Worm (Caenorhabditis elegans) whole organism, L1 larva: ENCODE data around the gene moe-3.
A peak's percentile ranks its signal among the peaks of the same experiment; 100 is the strongest.

ENCODE experiments used
- C04F5.9 ChIP-seq: sonication (generic microtip); optimal IDR thresholded peaks from 2 replicates; lab custom pipeline; 2016; ENCODE audit warnings: missing genetic modification characterization, missing compliant biosample characterization
- F16B12.6 ChIP-seq: fragments of 150-350 bp; optimal IDR thresholded peaks from 2 replicates; lab custom pipeline; 2014; ENCODE audit warnings: missing biosample characterization, missing genetic modification characterization
- Y116A8C.19 ChIP-seq: sonication (generic microtip); optimal IDR thresholded peaks from 2 replicates; lab custom pipeline; 2016; ENCODE audit warnings: missing compliant biosample characterization, missing genetic modification characterization, borderline replicate concordance
- aha-1 ChIP-seq: fragments of 150-350 bp; optimal IDR thresholded peaks from 2 replicates; lab custom pipeline; 2014; ENCODE audit warnings: missing biosample characterization, missing genetic modification characterization
- alr-1 ChIP-seq: fragments of 200-800 bp; sonication (Bioruptor generic); optimal IDR thresholded peaks from 2 replicates; lab custom pipeline; 2018; ENCODE audit warnings: borderline replicate concordance, mild to moderate bottlenecking, missing genetic modification characterization, missing compliant biosample characterization
- blmp-1 ChIP-seq: fragments of 150-350 bp; optimal IDR thresholded peaks from 2 replicates; lab custom pipeline; 2014; ENCODE audit warnings: missing biosample characterization, missing genetic modification characterization
- ceh-82 ChIP-seq, 3 experiments: fragments of 150-350 bp in 1 of 3; sonication (generic microtip) in 2 of 3; optimal IDR thresholded peaks; 2 replicates each; lab custom pipeline; 2014 to 2017; ENCODE audit warnings: missing biosample characterization in 3 of 3, missing genetic modification characterization in 3 of 3
- ceh-88 ChIP-seq: fragments of 200-800 bp; sonication (Bioruptor generic); IDR thresholded peaks from 2 replicates; pipeline ENCODE4 v1.3.6; 2022; ENCODE audit warnings: missing genetic modification characterization, missing compliant biosample characterization
- ceh-90 ChIP-seq: sonication (generic microtip); optimal IDR thresholded peaks from 2 replicates; lab custom pipeline; 2016; ENCODE audit warnings: missing genetic modification characterization, missing compliant biosample characterization
- dsc-1 ChIP-seq: sonication (generic microtip); optimal IDR thresholded peaks from 2 replicates; lab custom pipeline; 2016; ENCODE audit warnings: mild to moderate bottlenecking, missing genetic modification characterization, missing compliant biosample characterization
- elt-2 ChIP-seq: sonication (generic microtip); optimal IDR thresholded peaks from 2 replicates; lab custom pipeline; 2016; ENCODE audit warnings: missing genetic modification characterization, mild to moderate bottlenecking, inconsistent platforms, missing compliant biosample characterization, missing genetic modification reagents
- ets-5 ChIP-seq: fragments of 200-800 bp; sonication (Bioruptor generic); IDR thresholded peaks from 2 replicates; pipeline ENCODE4 v1.3.6; 2022; ENCODE audit warnings: missing genetic modification characterization, missing compliant biosample characterization
- grh-1 ChIP-seq: fragments of 200-800 bp; sonication (Bioruptor generic); IDR thresholded peaks from 2 replicates; pipeline ENCODE4 v1.3.6; 2022; ENCODE audit warnings: missing genetic modification reagents, missing genetic modification characterization, missing compliant biosample characterization
- hpl-2 ChIP-seq: fragments of 150-350 bp; optimal IDR thresholded peaks from 2 replicates; lab custom pipeline; 2014; ENCODE audit warnings: missing biosample characterization, missing genetic modification reagents, missing genetic modification characterization
- irx-1 ChIP-seq: sonication (generic microtip); optimal IDR thresholded peaks from 2 replicates; lab custom pipeline; 2016; ENCODE audit warnings: missing genetic modification characterization, missing compliant biosample characterization
- isw-1 ChIP-seq: fragments of 200-800 bp; sonication (Bioruptor generic); IDR thresholded peaks from 2 replicates; pipeline ENCODE4 v1.3.6; 2022; ENCODE audit warnings: missing genetic modification characterization, missing compliant biosample characterization
- jun-1 ChIP-seq: fragments of 150-350 bp; optimal IDR thresholded peaks from 2 replicates; lab custom pipeline; 2014; ENCODE audit warnings: missing biosample characterization, missing genetic modification reagents, missing genetic modification characterization
- lin-13 ChIP-seq: fragments of 150-350 bp; optimal IDR thresholded peaks from 2 replicates; lab custom pipeline; 2014; ENCODE audit warnings: missing biosample characterization, missing genetic modification reagents, missing genetic modification characterization
- lin-15B ChIP-seq: fragments of 150-350 bp; sonication (generic microtip); optimal IDR thresholded peaks from 3 replicates; lab custom pipeline; 2014; ENCODE audit warnings: missing biosample characterization, missing genetic modification characterization
- lin-35 ChIP-seq, 2 experiments: fragments of 150-350 bp; optimal IDR thresholded peaks; 2 replicates each; lab custom pipeline; 2014; ENCODE audit warnings: missing biosample characterization in 2 of 2, missing genetic modification characterization in 2 of 2, missing genetic modification reagents in 2 of 2
- lir-3 ChIP-seq: sonication (generic microtip); optimal IDR thresholded peaks from 2 replicates; lab custom pipeline; 2016; ENCODE audit warnings: mild to moderate bottlenecking, missing genetic modification characterization, moderate library complexity, missing compliant biosample characterization; ENCODE audit not compliant: poor library complexity
- lsy-2 ChIP-seq, 2 experiments: fragments of 150-350 bp; optimal IDR thresholded peaks; 2 replicates each; lab custom pipeline; 2014; ENCODE audit warnings: missing biosample characterization in 2 of 2, missing genetic modification characterization in 2 of 2
- mab-9 ChIP-seq: fragments of 200-800 bp; sonication (Bioruptor generic); IDR thresholded peaks from 2 replicates; pipeline ENCODE4 v1.3.6; 2022; ENCODE audit warnings: missing genetic modification reagents, missing genetic modification characterization, missing compliant biosample characterization
- mef-2 ChIP-seq: fragments of 150-350 bp; optimal IDR thresholded peaks from 2 replicates; lab custom pipeline; 2014; ENCODE audit warnings: missing biosample characterization, missing genetic modification characterization
- mep-1 ChIP-seq: fragments of 150-350 bp; optimal IDR thresholded peaks from 2 replicates; lab custom pipeline; 2014; ENCODE audit warnings: missing biosample characterization, missing genetic modification characterization
- nhr-12 ChIP-seq: sonication (generic microtip); optimal IDR thresholded peaks from 2 replicates; lab custom pipeline; 2017; ENCODE audit warnings: missing biosample characterization, missing genetic modification characterization
- nhr-19 ChIP-seq: fragments of 200-800 bp; sonication (Bioruptor generic); conservative IDR thresholded peaks from 2 replicates; pipeline ENCODE4 v1.3.6; 2022; ENCODE audit warnings: missing genetic modification characterization, missing compliant biosample characterization
- nhr-71 ChIP-seq: sonication (generic microtip); optimal IDR thresholded peaks from 2 replicates; lab custom pipeline; 2016; ENCODE audit warnings: mild to moderate bottlenecking, missing genetic modification characterization, moderate library complexity, missing compliant biosample characterization
- nhr-84 ChIP-seq: sonication (generic microtip); optimal IDR thresholded peaks from 2 replicates; lab custom pipeline; 2017; ENCODE audit warnings: missing biosample characterization, missing genetic modification characterization
- nhr-85 ChIP-seq: sonication (generic microtip); peaks from one replicate; lab custom pipeline; 2016; ENCODE audit warnings: missing genetic modification characterization, inconsistent platforms, missing compliant biosample characterization
- pag-3 ChIP-seq: sonication (generic microtip); optimal IDR thresholded peaks from 2 replicates; lab custom pipeline; 2017; ENCODE audit warnings: missing genetic modification characterization, mild to moderate bottlenecking, missing compliant biosample characterization, antibody characterized with exemption, borderline replicate concordance; ENCODE audit not compliant: insufficient read depth
- pax-3 ChIP-seq: fragments of 200-800 bp; sonication (Bioruptor generic); optimal IDR thresholded peaks from 2 replicates; lab custom pipeline; 2018; ENCODE audit warnings: mild to moderate bottlenecking, missing genetic modification characterization, moderate library complexity, missing compliant biosample characterization
- pqm-1 ChIP-seq: sonication (generic microtip); optimal IDR thresholded peaks from 3 replicates; lab custom pipeline; 2017; ENCODE audit warnings: missing biosample characterization, missing genetic modification characterization
- rnt-1 ChIP-seq: sonication (generic microtip); optimal IDR thresholded peaks from 2 replicates; lab custom pipeline; 2016; ENCODE audit warnings: mild to moderate bottlenecking, missing genetic modification characterization, moderate library complexity, missing compliant biosample characterization
- snpc-4 ChIP-seq: fragments of 150-350 bp; optimal IDR thresholded peaks from 2 replicates; lab custom pipeline; 2014; ENCODE audit warnings: missing biosample characterization, missing genetic modification characterization
- sptf-1 ChIP-seq: fragments of 150-350 bp; optimal IDR thresholded peaks from 2 replicates; lab custom pipeline; 2014; ENCODE audit warnings: missing biosample characterization, missing genetic modification characterization
- sup-37 ChIP-seq: fragments of 200-800 bp; sonication (Bioruptor generic); optimal IDR thresholded peaks from 2 replicates; lab custom pipeline; 2018; ENCODE audit warnings: mild to moderate bottlenecking, missing genetic modification characterization, missing compliant biosample characterization
- unc-30 ChIP-seq: sonication (generic microtip); optimal IDR thresholded peaks from 2 replicates; lab custom pipeline; 2017; ENCODE audit warnings: missing biosample characterization, missing genetic modification characterization
- unc-86 ChIP-seq: sonication (generic microtip); optimal IDR thresholded peaks from 2 replicates; lab custom pipeline; 2016; ENCODE audit warnings: missing genetic modification characterization, missing compliant biosample characterization
- vab-15 ChIP-seq: sonication (generic microtip); optimal IDR thresholded peaks from 2 replicates; lab custom pipeline; 2017; ENCODE audit warnings: missing genotype, mild to moderate bottlenecking, missing genetic modification characterization, missing compliant biosample characterization
- zip-4 ChIP-seq: fragments of 200-800 bp; sonication (Bioruptor generic); optimal IDR thresholded peaks from 2 replicates; lab custom pipeline; 2018; ENCODE audit warnings: mild to moderate bottlenecking, missing genetic modification characterization, moderate library complexity, missing compliant biosample characterization
- ztf-4 ChIP-seq: fragments of 150-350 bp; optimal IDR thresholded peaks from 2 replicates; lab custom pipeline; 2014; ENCODE audit warnings: missing biosample characterization, missing genetic modification characterization

moe-3 gene

ce11 chrII:13193563-13194103 lies 28.1 kb upstream of the moe-3 start (continued):
- no peak for TF ChIP-seq lin-15B (tag; lab: Kevin White, UChicago)
- TF ChIP-seq lin-13 (GFP tag; lab: Kevin White, UChicago): no peak
- TF ChIP-seq blmp-1: peak; percentile 95
- no peak for TF ChIP-seq C04F5.9 (tag; lab: Kevin White, UChicago)
- TF ChIP-seq lin-35 (GFP tag; optimal IDR thresholded peaks at IDR 0.05; lab: Kevin White, UChicago): peak in 1 of 2 experiments; percentile 17
- no peak for TF ChIP-seq nhr-19 (GFP tag; lab: Robert Waterston, UW)
- no peak for TF ChIP-seq alr-1 (tag; lab: Kevin White, UChicago)
- no peak for TF ChIP-seq unc-86
- peak; percentile 2 for TF ChIP-seq irx-1
- TF ChIP-seq ceh-90 (tag; lab: Kevin White, UChicago): no peak
- no peak for TF ChIP-seq nhr-84 (tag; lab: Kevin White, UChicago)
- no peak for TF ChIP-seq sptf-1 (tag; lab: Kevin White, UChicago)
- TF ChIP-seq nhr-85 (tag; lab: Kevin White, UChicago): peak; percentile 30
- TF ChIP-seq pag-3 (tag; lab: Kevin White, UChicago): no peak
- TF ChIP-seq lir-3 (tag; lab: Kevin White, UChicago): no peak
- TF ChIP-seq zip-4 (GFP tag; lab: Kevin White, UChicago): no peak
- TF ChIP-seq aha-1 (tag; lab: Kevin White, UChicago): no peak
- TF ChIP-seq jun-1 (tag; lab: Kevin White, UChicago): no peak
- TF ChIP-seq mep-1 (tag; lab: Kevin White, UChicago): no peak
- TF ChIP-seq rnt-1: no peak
- no peak for TF ChIP-seq mef-2 (tag; lab: Kevin White, UChicago)
- no peak for TF ChIP-seq Y116A8C.19 (tag; lab: Kevin White, UChicago)
- no peak for TF ChIP-seq vab-15
- no peak for TF ChIP-seq ets-5
- no peak for TF ChIP-seq pqm-1 (tag; lab: Kevin White, UChicago)
- TF ChIP-seq ceh-82 (tag; optimal IDR thresholded peaks at IDR 0.05; lab: Kevin White, UChicago): no peak
- TF ChIP-seq unc-30: no peak
- no peak for TF ChIP-seq snpc-4 (tag; lab: Kevin White, UChicago)
- no peak for TF ChIP-seq lsy-2 (tag; optimal IDR thresholded peaks at IDR 0.05; lab: Kevin White, UChicago)
- no peak for TF ChIP-seq mab-9 (GFP tag; lab: Robert Waterston, UW)
- no peak for TF ChIP-seq sup-37 (GFP tag; lab: Kevin White, UChicago)
- peak; percentile 75 for TF ChIP-seq dsc-1 (tag; lab: Kevin White, UChicago)
- TF ChIP-seq F16B12.6 (tag; lab: Kevin White, UChicago): no peak
- TF ChIP-seq ceh-88 (GFP tag; lab: Robert Waterston, UW): no peak
- TF ChIP-seq grh-1 (GFP tag; lab: Robert Waterston, UW): no peak
- TF ChIP-seq pax-3: no peak
- TF ChIP-seq hpl-2 (GFP tag; lab: Kevin White, UChicago): no peak
- no peak for TF ChIP-seq nhr-12 (tag; lab: Kevin White, UChicago)
- no peak for TF ChIP-seq ztf-4 (tag; lab: Kevin White, UChicago)

ce11 chrII:13190412-13190811 lies 24.9 kb upstream of the moe-3 start:
- TF ChIP-seq blmp-1: no peak
- TF ChIP-seq isw-1: no peak
- no peak for TF ChIP-seq mab-9 (GFP tag; lab: Robert Waterston, UW)
- TF ChIP-seq elt-2: peak; percentile 50
- TF ChIP-seq lin-35 (GFP tag; optimal IDR thresholded peaks at IDR 0.05; lab: Kevin White, UChicago): peak in 1 of 2 experiments; percentile 59
- TF ChIP-seq nhr-71: peak; percentile 6
